ENCODE assay signal across 3 worm cellular contexts in genomic region chrX:8381651-8382050, ce11.
TF ChIP-seq lines count a peak whose summit lies in the region.

No protein-coding gene starts in this region.

TF ChIP-seq in whole organism, L1 larva, 84 proteins besides CTCF, POLR2A, EP300 and RAD21 (continued from another document):
- TF ChIP-seq ceh-88 (GFP tag; IDR thresholded peaks at IDR 0.05; lab: Robert Waterston, UW) (0 out of 2 replicates have a peak, but pooled peaks have one; percentile 17), sptf-1 (tag; optimal IDR thresholded peaks at IDR 0.05; lab: Kevin White, UChicago) (no peak), fkh-8 (tag; optimal IDR thresholded peaks at IDR 0.05; lab: Kevin White, UChicago) (no peak), ets-5 (GFP tag; IDR thresholded peaks at IDR 0.05; lab: Robert Waterston, UW) (no peak), nhr-90 (tag; optimal IDR thresholded peaks at IDR 0.05; lab: Kevin White, UChicago; ENCODE audit: poor library complexity) (no peak), efl-3 (GFP tag; optimal IDR thresholded peaks at IDR 0.05; lab: Kevin White, UChicago) (no peak), skn-1 (tag; optimal IDR thresholded peaks at IDR 0.05; lab: Kevin White, UChicago) (no peak)

TF ChIP-seq in whole organism, L4 larva, 104 proteins besides CTCF, POLR2A, EP300 and RAD21 (continued from another document):
- TF ChIP-seq ZK546.5 (tag; optimal IDR thresholded peaks at IDR 0.05; lab: Kevin White, UChicago) = no peak
- peak; percentile 38 for TF ChIP-seq Y5F2A.4 (GFP tag; optimal IDR thresholded peaks at IDR 0.05; lab: Kevin White, UChicago)
- TF ChIP-seq rbr-2 (tag; optimal IDR thresholded peaks at IDR 0.05; lab: Kevin White, UChicago) = peak; percentile 13
- TF ChIP-seq ZK337.2 (GFP tag; IDR thresholded peaks at IDR 0.05; lab: Robert Waterston, UW) = peak; percentile 79
- no peak for TF ChIP-seq nhr-10 (tag; optimal IDR thresholded peaks at IDR 0.05; lab: Kevin White, UChicago)
- TF ChIP-seq F44E2.7 (GFP tag; IDR thresholded peaks at IDR 0.05; lab: Robert Waterston, UW) = peak; percentile 80; the same call in 1 of the 2 replicates
- no peak for TF ChIP-seq zip-2 (tag; optimal IDR thresholded peaks at IDR 0.05; lab: Kevin White, UChicago)
- TF ChIP-seq cey-2 (tag; optimal IDR thresholded peaks at IDR 0.05; lab: Kevin White, UChicago; ENCODE audit: borderline replicate concordance, insufficient read depth) = no peak
- TF ChIP-seq mep-1 (tag; optimal IDR thresholded peaks at IDR 0.05; lab: Kevin White, UChicago) = peak; percentile 21
- no peak for TF ChIP-seq ces-1 (GFP tag; optimal IDR thresholded peaks at IDR 0.05; lab: Kevin White, UChicago)
- TF ChIP-seq duxl-1 (tag; optimal IDR thresholded peaks at IDR 0.05; lab: Kevin White, UChicago; ENCODE audit: poor library complexity) = peak; percentile 32
- no peak for TF ChIP-seq dpl-1 (GFP tag; optimal IDR thresholded peaks at IDR 0.05; lab: Kevin White, UChicago)
- peak; percentile 85 for TF ChIP-seq tra-1 (GFP tag; IDR thresholded peaks at IDR 0.05; lab: Robert Waterston, UW)
- 0 out of 2 replicates have a peak, but pooled peaks have one; percentile 30 for TF ChIP-seq arid-1 (GFP tag; conservative IDR thresholded peaks at IDR 0.05; lab: Robert Waterston, UW)
- TF ChIP-seq fkh-10 (GFP tag; optimal IDR thresholded peaks at IDR 0.05; lab: Kevin White, UChicago) = no peak
- peak; percentile 17 for TF ChIP-seq T20F7.1 (GFP tag; optimal IDR thresholded peaks at IDR 0.05; lab: Kevin White, UChicago)
- no peak for TF ChIP-seq zag-1 (tag; optimal IDR thresholded peaks at IDR 0.05; lab: Kevin White, UChicago)
- peak; percentile 77 for TF ChIP-seq vab-7 (GFP tag; IDR thresholded peaks at IDR 0.05; lab: Robert Waterston, UW)
- TF ChIP-seq dmd-6 (GFP tag; IDR thresholded peaks at IDR 0.05; lab: Robert Waterston, UW) = peak; percentile 48
- TF ChIP-seq zfp-2 (tag; optimal IDR thresholded peaks at IDR 0.05; lab: Kevin White, UChicago) = no peak
- no peak for TF ChIP-seq R02D3.7 (tag; optimal IDR thresholded peaks at IDR 0.05; lab: Kevin White, UChicago)
- TF ChIP-seq mdl-1 (tag; optimal IDR thresholded peaks at IDR 0.05; lab: Kevin White, UChicago) = no peak
- no peak for TF ChIP-seq mxl-3 (GFP tag; optimal IDR thresholded peaks at IDR 0.05; lab: Kevin White, UChicago)
- peak; percentile 29 for TF ChIP-seq gei-8 (GFP tag; optimal IDR thresholded peaks at IDR 0.05; lab: Kevin White, UChicago)
- no peak for TF ChIP-seq jun-1 (tag; optimal IDR thresholded peaks at IDR 0.05; lab: Kevin White, UChicago)
- no peak for TF ChIP-seq nhr-48 (tag; optimal IDR thresholded peaks at IDR 0.05; lab: Kevin White, UChicago)
- no peak for TF ChIP-seq ceh-32 (tag; optimal IDR thresholded peaks at IDR 0.05; lab: Kevin White, UChicago; ENCODE audit: poor library complexity)
- no peak for TF ChIP-seq snpc-4 (tag; optimal IDR thresholded peaks at IDR 0.05; lab: Kevin White, UChicago)
- no peak for TF ChIP-seq set-16 (GFP tag; IDR thresholded peaks at IDR 0.05; lab: Robert Waterston, UW)
- peak; percentile 22 for TF ChIP-seq F49E8.2 (tag; optimal IDR thresholded peaks at IDR 0.05; lab: Kevin White, UChicago; ENCODE audit: borderline replicate concordance)
- 0 out of 2 replicates have a peak, but pooled peaks have one; percentile 13 for TF ChIP-seq D1046.2 (GFP tag; IDR thresholded peaks at IDR 0.05; lab: Robert Waterston, UW)
- TF ChIP-seq ceh-82 (tag; optimal IDR thresholded peaks at IDR 0.05; lab: Kevin White, UChicago) = no peak
- TF ChIP-seq tag-97 (GFP tag; IDR thresholded peaks at IDR 0.05; lab: Robert Waterston, UW) = no peak
- TF ChIP-seq madf-9 (GFP tag; conservative IDR thresholded peaks at IDR 0.05; lab: Robert Waterston, UW) = no peak
- TF ChIP-seq T26A8.4 (GFP tag; IDR thresholded peaks at IDR 0.05; lab: Robert Waterston, UW) = peak; percentile 46
- TF ChIP-seq hif-1 (tag; optimal IDR thresholded peaks at IDR 0.05; lab: Kevin White, UChicago) = no peak
- peak; percentile 81; the same call in 1 of the 2 replicates for TF ChIP-seq Y105C5A.15 (GFP tag; IDR thresholded peaks at IDR 0.05; lab: Robert Waterston, UW)
- TF ChIP-seq nhr-111 (GFP tag; optimal IDR thresholded peaks at IDR 0.05; lab: Kevin White, UChicago) = peak; percentile 24
- peak; percentile 87 for TF ChIP-seq F26F4.8 (GFP tag; conservative IDR thresholded peaks at IDR 0.05; lab: Robert Waterston, UW)

TF ChIP-seq in whole organism, young adult, 124 proteins besides CTCF, POLR2A, EP300 and RAD21 (continued from another document):
- peak; percentile 95 for TF ChIP-seq tbp1 (GFP tag; optimal IDR thresholded peaks at IDR 0.05; lab: Kevin White, UChicago)
- TF ChIP-seq egrh-3 (GFP tag; IDR thresholded peaks at IDR 0.05; lab: Robert Waterston, UW) = no peak
- TF ChIP-seq tlf-1 (GFP tag; optimal IDR thresholded peaks at IDR 0.05; lab: Kevin White, UChicago) = no peak
- TF ChIP-seq mxl-1 (tag; optimal IDR thresholded peaks at IDR 0.05; lab: Kevin White, UChicago) = no peak
- no peak for TF ChIP-seq zim-3 (tag; optimal IDR thresholded peaks at IDR 0.05; lab: Kevin White, UChicago)
- peak; percentile 40 for TF ChIP-seq F23B12.7 (tag; optimal IDR thresholded peaks at IDR 0.05; lab: Kevin White, UChicago; ENCODE audit: insufficient read depth)
- TF ChIP-seq F33H1.4 (GFP tag; IDR thresholded peaks at IDR 0.05; lab: Robert Waterston, UW) = no peak
- TF ChIP-seq snpc-3.4 (tag; optimal IDR thresholded peaks at IDR 0.05; lab: Kevin White, UChicago) = peak; percentile 74
- TF ChIP-seq him-1 (tag; optimal IDR thresholded peaks at IDR 0.05; lab: Kevin White, UChicago) = peak; percentile 63
- TF ChIP-seq lin-26 (GFP tag; IDR thresholded peaks at IDR 0.05; lab: Robert Waterston, UW) = peak; percentile 89
- TF ChIP-seq cebp-2 (GFP tag; IDR thresholded peaks at IDR 0.05; lab: Robert Waterston, UW) = no peak
- no peak for TF ChIP-seq ztf-26 (tag; optimal IDR thresholded peaks at IDR 0.05; lab: Kevin White, UChicago)
- TF ChIP-seq nfyb-1 (GFP tag; IDR thresholded peaks at IDR 0.05; lab: Robert Waterston, UW) = 0 out of 2 replicates have a peak, but pooled peaks have one; percentile 43
- no peak for TF ChIP-seq nhr-27 (tag; optimal IDR thresholded peaks at IDR 0.05; lab: Kevin White, UChicago)
- peak; percentile 26 for TF ChIP-seq F10E7.11 (tag; optimal IDR thresholded peaks at IDR 0.05; lab: Kevin White, UChicago)
- no peak for TF ChIP-seq zfh-2 (GFP tag; conservative IDR thresholded peaks at IDR 0.05; lab: Robert Waterston, UW)
- no peak for TF ChIP-seq sptf-2 (GFP tag; optimal IDR thresholded peaks at IDR 0.05; lab: Kevin White, UChicago)
- TF ChIP-seq dpl-1 (GFP tag; optimal IDR thresholded peaks at IDR 0.05; lab: Kevin White, UChicago) = no peak
- TF ChIP-seq pha-4 (tag; optimal IDR thresholded peaks at IDR 0.05; lab: Kevin White, UChicago) = no peak
- TF ChIP-seq nfya-2 (GFP tag; IDR thresholded peaks at IDR 0.05; lab: Robert Waterston, UW) = no peak
- TF ChIP-seq rpc-1 (optimal IDR thresholded peaks at IDR 0.05; lab: Kevin White, UChicago) = peak; percentile 86
- peak; percentile 96 for TF ChIP-seq rpc-1 (tag; optimal IDR thresholded peaks at IDR 0.05; lab: Kevin White, UChicago)
- no peak for TF ChIP-seq C06A6.2 (GFP tag; conservative IDR thresholded peaks at IDR 0.05; lab: Robert Waterston, UW)
- TF ChIP-seq ceh-27 (GFP tag; optimal IDR thresholded peaks at IDR 0.05; lab: Kevin White, UChicago) = no peak
- no peak for TF ChIP-seq aptf-2 (GFP tag; conservative IDR thresholded peaks at IDR 0.05; lab: Robert Waterston, UW)
- peak; percentile 50 for TF ChIP-seq mes-4 (tag; optimal IDR thresholded peaks at IDR 0.05; lab: Kevin White, UChicago)
- TF ChIP-seq mel-28 (tag; optimal IDR thresholded peaks at IDR 0.05; lab: Kevin White, UChicago; ENCODE audit: borderline replicate concordance) = no peak
- TF ChIP-seq rcor-1 (GFP tag; IDR thresholded peaks at IDR 0.05; lab: Robert Waterston, UW) = 0 out of 2 replicates have a peak, but pooled peaks have one; percentile 22
- TF ChIP-seq mcd-1 (GFP tag; IDR thresholded peaks at IDR 0.05; lab: Robert Waterston, UW) = no peak
- no peak for TF ChIP-seq lir-1 (GFP tag; conservative IDR thresholded peaks at IDR 0.05; lab: Robert Waterston, UW)
- TF ChIP-seq lsl-1 (GFP tag; optimal IDR thresholded peaks at IDR 0.05; lab: Kevin White, UChicago) = no peak
- peak; percentile 24 for TF ChIP-seq lin-54 (GFP tag; optimal IDR thresholded peaks at IDR 0.05; lab: Kevin White, UChicago)
- TF ChIP-seq attf-3 (GFP tag; conservative IDR thresholded peaks at IDR 0.05; lab: Robert Waterston, UW) = 0 out of 2 replicates have a peak, but pooled peaks have one; percentile 23
- TF ChIP-seq madf-3 (GFP tag; IDR thresholded peaks at IDR 0.05; lab: Robert Waterston, UW) = no peak
- TF ChIP-seq egl-18 (GFP tag; IDR thresholded peaks at IDR 0.05; lab: Robert Waterston, UW) = no peak
- no peak for TF ChIP-seq ztf-22 (GFP tag; optimal IDR thresholded peaks at IDR 0.05; lab: Kevin White, UChicago)
- no peak for TF ChIP-seq lin-35 (GFP tag; optimal IDR thresholded peaks at IDR 0.05; lab: Kevin White, UChicago)
TF ChIP-seq in whole organism, young adult: peak in this region for 44.
